Fruit fly (Drosophila melanogaster): ENCODE data around the gene CG14182.

DNA sequence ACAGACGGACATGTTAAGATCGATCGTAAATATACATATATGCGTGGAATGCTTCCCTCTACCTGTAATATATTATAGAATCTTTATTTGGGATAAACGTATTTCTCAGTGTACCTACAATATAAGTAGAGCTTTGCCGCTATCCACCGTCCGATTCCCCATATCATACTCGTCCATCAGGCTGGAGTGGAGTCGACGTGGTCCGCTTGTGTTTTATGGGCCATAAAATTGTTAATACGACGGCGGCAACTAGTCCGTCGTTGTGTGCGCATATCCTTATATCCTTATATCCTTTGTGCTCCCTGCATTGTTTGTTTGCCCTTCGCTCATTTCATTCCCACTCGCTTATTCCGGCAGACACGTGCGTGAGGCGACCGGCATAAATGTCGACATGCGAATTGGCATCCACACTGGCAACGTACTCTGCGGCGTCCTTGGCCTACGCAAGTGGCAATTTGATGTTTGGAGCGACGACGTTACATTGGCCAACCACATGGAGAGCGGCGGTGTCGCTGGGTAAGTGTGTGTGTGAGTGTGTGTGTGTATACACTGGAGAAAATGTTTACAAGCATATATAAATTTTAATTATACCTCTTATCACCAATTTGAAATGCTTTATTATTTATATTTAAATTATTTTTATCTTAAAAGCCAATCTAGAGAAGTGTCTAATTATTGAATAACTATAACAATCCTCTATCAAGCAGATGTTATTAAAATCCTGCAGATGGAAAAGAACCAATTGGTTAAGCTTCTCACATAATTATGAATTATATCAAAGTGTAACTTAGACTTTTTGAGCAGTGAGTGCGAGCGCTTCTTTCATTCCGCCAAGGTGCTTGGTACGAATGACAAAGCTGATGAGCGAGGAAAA, 10.7 kb downstream of the CG14182 start:
- TF ChIP-seq CG8478 (optimal IDR thresholded peaks at IDR 0.05) (no peak), CTCF (optimal IDR thresholded peaks at IDR 0.05) (no peak)
